Worm (Caenorhabditis elegans) whole organism, mixed stage, embryonic: ENCODE data around the gene Y17D7C.1.

Experiments
- M03D4.4 ChIP-seq: sonication (generic microtip); optimal IDR thresholded peaks from 2 replicates; lab custom pipeline; 2017; ENCODE audit warnings: mild to moderate bottlenecking, missing genetic modification characterization, missing compliant biosample characterization
- bed-3 ChIP-seq: fragments of 200-800 bp; sonication (Bioruptor generic); optimal IDR thresholded peaks from 3 replicates; lab custom pipeline; 2018; ENCODE audit warnings: mild to moderate bottlenecking, missing genetic modification characterization, moderate library complexity, missing compliant biosample characterization
- blmp-1 ChIP-seq: fragments of 150-350 bp; optimal IDR thresholded peaks from 2 replicates; lab custom pipeline; 2014; ENCODE audit warnings: missing biosample characterization, missing genetic modification characterization
- ceh-39 ChIP-seq: fragments of 150-350 bp; optimal IDR thresholded peaks from 2 replicates; lab custom pipeline; 2014; ENCODE audit warnings: missing biosample characterization, missing genetic modification characterization
- ceh-43 ChIP-seq: fragments of 200-800 bp; sonication (Bioruptor generic); optimal IDR thresholded peaks from 2 replicates; lab custom pipeline; 2018; ENCODE audit warnings: mild to moderate bottlenecking, missing genetic modification characterization, moderate library complexity, missing compliant biosample characterization
- ceh-83 ChIP-seq: fragments of 200-800 bp; sonication (Bioruptor generic); optimal IDR thresholded peaks from 2 replicates; lab custom pipeline; 2018; ENCODE audit warnings: mild to moderate bottlenecking, missing genetic modification characterization, missing compliant biosample characterization
- ces-1 ChIP-seq: fragments of 150-350 bp; optimal IDR thresholded peaks from 2 replicates; lab custom pipeline; 2014; ENCODE audit warnings: missing biosample characterization, missing genetic modification reagents, missing genetic modification characterization
- drap-1 ChIP-seq: fragments of 200-800 bp; sonication (Bioruptor generic); optimal IDR thresholded peaks from 3 replicates; lab custom pipeline; 2018; ENCODE audit warnings: mild to moderate bottlenecking, missing genetic modification characterization, missing compliant biosample characterization
- elt-1 ChIP-seq: sonication (generic microtip); optimal IDR thresholded peaks from 2 replicates; lab custom pipeline; 2017; ENCODE audit warnings: missing genetic modification characterization, mild to moderate bottlenecking, missing compliant biosample characterization, antibody characterized with exemption, moderate library complexity, borderline replicate concordance; ENCODE audit not compliant: insufficient read depth
- elt-3 ChIP-seq: fragments of 150-350 bp; optimal IDR thresholded peaks from 2 replicates; lab custom pipeline; 2014; ENCODE audit warnings: missing biosample characterization, missing genetic modification characterization
- flh-1 ChIP-seq: fragments of 200-800 bp; sonication (Bioruptor generic); optimal IDR thresholded peaks from 2 replicates; lab custom pipeline; 2018; ENCODE audit warnings: mild to moderate bottlenecking, missing genetic modification characterization, moderate library complexity, missing compliant biosample characterization
- ham-2 ChIP-seq: fragments of 200-800 bp; sonication (Bioruptor generic); optimal IDR thresholded peaks from 2 replicates; lab custom pipeline; 2018; ENCODE audit warnings: mild to moderate bottlenecking, missing genetic modification characterization, missing compliant biosample characterization
- lin-13 ChIP-seq: fragments of 150-350 bp; optimal IDR thresholded peaks from 2 replicates; lab custom pipeline; 2014; ENCODE audit warnings: missing biosample characterization, missing genetic modification characterization
- lin-32 ChIP-seq: fragments of 200-800 bp; sonication (Bioruptor generic); optimal IDR thresholded peaks from 2 replicates; lab custom pipeline; 2018; ENCODE audit warnings: mild to moderate bottlenecking, missing genetic modification characterization, missing compliant biosample characterization
- lsy-2 ChIP-seq: fragments of 150-350 bp; optimal IDR thresholded peaks from 2 replicates; lab custom pipeline; 2014; ENCODE audit warnings: missing biosample characterization, missing genetic modification characterization
- mab-5 ChIP-seq: fragments of 150-350 bp; optimal IDR thresholded peaks from 2 replicates; lab custom pipeline; 2014; ENCODE audit warnings: missing biosample characterization, missing genetic modification characterization
- mep-1 ChIP-seq: fragments of 150-350 bp; optimal IDR thresholded peaks from 2 replicates; lab custom pipeline; 2017; ENCODE audit warnings: missing biosample characterization, missing genetic modification reagents, missing genetic modification characterization, inconsistent platforms
- nhr-12 ChIP-seq: fragments of 150-350 bp; optimal IDR thresholded peaks from 2 replicates; lab custom pipeline; 2014; ENCODE audit warnings: missing biosample characterization, missing genetic modification characterization
- nhr-2 ChIP-seq: fragments of 150-350 bp; optimal IDR thresholded peaks from 2 replicates; lab custom pipeline; 2014; ENCODE audit warnings: missing biosample characterization, missing genetic modification characterization
- nhr-28 ChIP-seq: fragments of 150-350 bp; optimal IDR thresholded peaks from 2 replicates; lab custom pipeline; 2014; ENCODE audit warnings: missing biosample characterization, missing genetic modification characterization
- nhr-76 ChIP-seq: sonication (generic microtip); optimal IDR thresholded peaks from 2 replicates; lab custom pipeline; 2017; ENCODE audit warnings: missing biosample characterization, missing genetic modification characterization
- snpc-4 ChIP-seq: fragments of 150-350 bp; optimal IDR thresholded peaks from 2 replicates; lab custom pipeline; 2014; ENCODE audit warnings: missing biosample characterization, missing genetic modification characterization
- sptf-1 ChIP-seq: sonication (generic microtip); optimal IDR thresholded peaks from 2 replicates; lab custom pipeline; 2017; ENCODE audit warnings: mild to moderate bottlenecking, missing genetic modification characterization, moderate library complexity, missing compliant biosample characterization
- tbx-8 ChIP-seq: fragments of 200-800 bp; sonication (Bioruptor generic); optimal IDR thresholded peaks from 2 replicates; lab custom pipeline; 2018; ENCODE audit warnings: mild to moderate bottlenecking, missing genetic modification characterization, moderate library complexity, missing compliant biosample characterization
- unc-120 ChIP-seq: sonication (generic microtip); optimal IDR thresholded peaks from 2 replicates; lab custom pipeline; 2017; ENCODE audit warnings: missing genetic modification characterization, missing compliant biosample characterization; ENCODE audit not compliant: poor library complexity, severe bottlenecking
- unc-62 ChIP-seq: fragments of 150-350 bp; optimal IDR thresholded peaks from 2 replicates; lab custom pipeline; 2014; ENCODE audit warnings: missing biosample characterization, missing genetic modification reagents, missing genetic modification characterization
- zip-8 ChIP-seq: fragments of 150-350 bp; optimal IDR thresholded peaks from 2 replicates; lab custom pipeline; 2014; ENCODE audit warnings: missing biosample characterization, missing genetic modification characterization
- ztf-11 ChIP-seq: fragments of 150-350 bp; optimal IDR thresholded peaks from 2 replicates; lab custom pipeline; 2014; ENCODE audit warnings: missing biosample characterization, missing genetic modification characterization

Gene Y17D7C.1

ce11 chrV:18695469-18695868, 10.9 kb upstream of the Y17D7C.1 start:
- TF ChIP-seq nhr-76 (tag; lab: Kevin White, UChicago), result no peak
- no peak for TF ChIP-seq ztf-11
- no peak for TF ChIP-seq mab-5 (tag; lab: Kevin White, UChicago)
- TF ChIP-seq zip-8 (tag; lab: Kevin White, UChicago), result no peak
- TF ChIP-seq drap-1 (GFP tag; lab: Kevin White, UChicago), result no peak
- no peak for TF ChIP-seq bed-3 (GFP tag; lab: Kevin White, UChicago)
- TF ChIP-seq flh-1 (GFP tag; lab: Kevin White, UChicago), result no peak
- TF ChIP-seq nhr-28 (tag; lab: Kevin White, UChicago), result no peak
- TF ChIP-seq nhr-12 (tag; lab: Kevin White, UChicago), result no peak
- TF ChIP-seq lsy-2 (tag; lab: Kevin White, UChicago), result no peak
- no peak for TF ChIP-seq ceh-83 (GFP tag; lab: Kevin White, UChicago)
- no peak for TF ChIP-seq nhr-2 (tag; lab: Kevin White, UChicago)
- no peak for TF ChIP-seq ceh-39 (tag; lab: Kevin White, UChicago)
- no peak for TF ChIP-seq lin-13 (tag; lab: Kevin White, UChicago)
- no peak for TF ChIP-seq M03D4.4 (tag; lab: Kevin White, UChicago)
- no peak for TF ChIP-seq elt-3 (tag; lab: Kevin White, UChicago)

ce11 chrV:18699326-18699725, 7.0 kb upstream of the Y17D7C.1 start, which contains the start of gene nhr-241:
TSS of gene nhr-241 (plus strand) at chrV:18699451.
- TF ChIP-seq elt-1 (tag; lab: Kevin White, UChicago) (no peak), nhr-12 (tag; lab: Kevin White, UChicago) (no peak), tbx-8 (GFP tag; lab: Kevin White, UChicago) (no peak), nhr-2 (tag; lab: Kevin White, UChicago) (no peak), zip-8 (tag; lab: Kevin White, UChicago) (no peak), ces-1 (GFP tag; lab: Kevin White, UChicago) (no peak), lsy-2 (tag; lab: Kevin White, UChicago) (no peak), mep-1 (tag; lab: Kevin White, UChicago) (no peak), snpc-4 (no peak), ceh-39 (tag; lab: Kevin White, UChicago) (no peak), nhr-28 (tag; lab: Kevin White, UChicago) (no peak), ceh-43 (GFP tag; lab: Kevin White, UChicago) (no peak), nhr-76 (tag; lab: Kevin White, UChicago) (no peak), flh-1 (GFP tag; lab: Kevin White, UChicago) (no peak), sptf-1 (tag; lab: Kevin White, UChicago) (no peak), unc-62 (GFP tag; lab: Kevin White, UChicago) (no peak)

ce11 chrV:18701306-18701705, 5.1 kb upstream of the Y17D7C.1 start, which contains the start of gene Y69H2.9:
TSS of gene Y69H2.9 (plus strand) at chrV:18701538.
- TF ChIP-seq ceh-83 (GFP tag; lab: Kevin White, UChicago), result no peak
- TF ChIP-seq nhr-28 (tag; lab: Kevin White, UChicago), result no peak
- no peak for TF ChIP-seq ham-2
- no peak for TF ChIP-seq unc-120 (tag; lab: Kevin White, UChicago)
- no peak for TF ChIP-seq nhr-2 (tag; lab: Kevin White, UChicago)
- no peak for TF ChIP-seq blmp-1 (tag; lab: Kevin White, UChicago)
- no peak for TF ChIP-seq ces-1 (GFP tag; lab: Kevin White, UChicago)
- TF ChIP-seq sptf-1 (tag; lab: Kevin White, UChicago), result no peak
- TF ChIP-seq nhr-76 (tag; lab: Kevin White, UChicago), result no peak
- no peak for TF ChIP-seq mab-5 (tag; lab: Kevin White, UChicago)
- no peak for TF ChIP-seq tbx-8 (GFP tag; lab: Kevin White, UChicago)
- no peak for TF ChIP-seq elt-1 (tag; lab: Kevin White, UChicago)

ce11 chrV:18705319-18706062, 879 bp upstream of the Y17D7C.1 start:
- TF ChIP-seq nhr-12 (tag; lab: Kevin White, UChicago) (no peak), lin-32 (GFP tag; lab: Kevin White, UChicago) (no peak), ces-1 (GFP tag; lab: Kevin White, UChicago) (no peak), drap-1 (GFP tag; lab: Kevin White, UChicago) (no peak), unc-62 (GFP tag; lab: Kevin White, UChicago) (no peak), nhr-2 (tag; lab: Kevin White, UChicago) (no peak), snpc-4 (no peak)
